Comparison of ENCODE assay signal across 2 worm cellular contexts in the genomic region with DNA sequence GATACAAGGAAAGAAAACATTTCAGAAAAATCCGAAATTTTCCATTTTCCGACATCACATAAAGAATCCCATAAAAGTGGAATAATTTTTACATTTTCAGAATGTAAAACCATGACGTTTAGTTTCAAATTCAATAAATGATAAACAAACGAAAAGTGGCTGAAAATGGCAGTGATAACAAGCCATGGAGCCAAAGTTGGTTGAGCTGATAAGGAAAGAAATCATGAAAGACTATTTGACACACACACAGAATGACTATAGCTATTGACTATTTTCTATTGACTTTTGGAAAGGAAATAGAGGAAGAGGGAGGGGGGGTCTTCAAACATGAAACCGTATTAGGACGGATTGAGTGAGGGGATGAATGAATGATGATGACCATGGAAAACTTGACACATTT.
A peak's percentile ranks its signal among the peaks of the same experiment; 100 is the strongest.
TF ChIP-seq lines count a peak whose summit lies in the region.

No protein-coding gene starts in this region.

TF ChIP-seq in whole organism, L2 larva, 48 proteins besides CTCF, POLR2A, EP300 and RAD21 (continued from another document):
- TF ChIP-seq ceh-16 (tag; optimal IDR thresholded peaks at IDR 0.05; lab: Kevin White, UChicago) (no peak), fos-1 (tag; optimal IDR thresholded peaks at IDR 0.05; lab: Kevin White, UChicago) (peak; percentile 99), snpc-4 (tag; optimal IDR thresholded peaks at IDR 0.05; lab: Kevin White, UChicago) (no peak), C34F6.9 (tag; optimal IDR thresholded peaks at IDR 0.05; lab: Kevin White, UChicago) (no peak), alr-1 (tag; optimal IDR thresholded peaks at IDR 0.05; lab: Kevin White, UChicago) (no peak), unc-62 (GFP tag; optimal IDR thresholded peaks at IDR 0.05; lab: Kevin White, UChicago) (no peak), lsy-2 (tag; optimal IDR thresholded peaks at IDR 0.05; lab: Kevin White, UChicago) (no peak), nhr-11 (tag; optimal IDR thresholded peaks at IDR 0.05; lab: Kevin White, UChicago) (no peak), sma-3 (GFP tag; optimal IDR thresholded peaks at IDR 0.05; lab: Kevin White, UChicago) (no peak), lin-11 (tag; optimal IDR thresholded peaks at IDR 0.05; lab: Kevin White, UChicago) (no peak), nhr-10 (tag; optimal IDR thresholded peaks at IDR 0.05; lab: Kevin White, UChicago) (no peak), ZK546.5 (tag; optimal IDR thresholded peaks at IDR 0.05; lab: Kevin White, UChicago) (no peak), nhr-25 (tag; optimal IDR thresholded peaks at IDR 0.05; lab: Kevin White, UChicago) (no peak), ztf-1 (GFP tag; conservative IDR thresholded peaks at IDR 0.05; lab: Robert Waterston, UW) (no peak), R02D3.7 (tag; optimal IDR thresholded peaks at IDR 0.05; lab: Kevin White, UChicago) (no peak), egl-27 (tag; optimal IDR thresholded peaks at IDR 0.05; lab: Kevin White, UChicago) (no peak), ztf-4 (tag; optimal IDR thresholded peaks at IDR 0.05; lab: Kevin White, UChicago) (no peak), crh-2 (tag; optimal IDR thresholded peaks at IDR 0.05; lab: Kevin White, UChicago) (peak; percentile 46), ceh-82 (tag; optimal IDR thresholded peaks at IDR 0.05; lab: Kevin White, UChicago) (no peak), nhr-21 (tag; optimal IDR thresholded peaks at IDR 0.05; lab: Kevin White, UChicago) (no peak), ztf-11 (tag; optimal IDR thresholded peaks at IDR 0.05; lab: Kevin White, UChicago) (no peak), sem-4 (tag; optimal IDR thresholded peaks at IDR 0.05; lab: Kevin White, UChicago) (no peak), F13H6.1 (tag; optimal IDR thresholded peaks at IDR 0.05; lab: Kevin White, UChicago) (no peak), nhr-237 (tag; optimal IDR thresholded peaks at IDR 0.05; lab: Kevin White, UChicago) (no peak), peb-1 (tag; optimal IDR thresholded peaks at IDR 0.05; lab: Kevin White, UChicago) (no peak)

TF ChIP-seq in whole organism, L4 larva, 104 proteins besides CTCF, POLR2A, EP300 and RAD21 (continued from another document):
- TF ChIP-seq nhr-11 (tag; optimal IDR thresholded peaks at IDR 0.05; lab: Kevin White, UChicago) (no peak), snpc-4 (tag; optimal IDR thresholded peaks at IDR 0.05; lab: Kevin White, UChicago) (no peak), rbr-2 (tag; optimal IDR thresholded peaks at IDR 0.05; lab: Kevin White, UChicago) (no peak), dmd-8 (GFP tag; IDR thresholded peaks at IDR 0.05; lab: Robert Waterston, UW) (no peak), ztf-11 (tag; optimal IDR thresholded peaks at IDR 0.05; lab: Kevin White, UChicago) (no peak), T20F7.1 (GFP tag; optimal IDR thresholded peaks at IDR 0.05; lab: Kevin White, UChicago) (no peak), dpl-1 (GFP tag; optimal IDR thresholded peaks at IDR 0.05; lab: Kevin White, UChicago) (no peak), Y75B8A.6 (GFP tag; IDR thresholded peaks at IDR 0.05; lab: Robert Waterston, UW) (no peak), snpc-1.2 (GFP tag; IDR thresholded peaks at IDR 0.05; lab: Robert Waterston, UW) (no peak), unc-39 (tag; optimal IDR thresholded peaks at IDR 0.05; lab: Kevin White, UChicago) (no peak), dmd-9 (GFP tag; IDR thresholded peaks at IDR 0.05; lab: Robert Waterston, UW) (no peak), fkh-10 (GFP tag; optimal IDR thresholded peaks at IDR 0.05; lab: Kevin White, UChicago) (no peak), unc-62 (GFP tag; optimal IDR thresholded peaks at IDR 0.05 in 1 of 2; lab: Kevin White, UChicago) (peak in 1 of 2 experiments; percentile 35), unc-62 (tag; optimal IDR thresholded peaks at IDR 0.05; lab: Kevin White, UChicago) (no peak), Y105C5A.15 (GFP tag; IDR thresholded peaks at IDR 0.05; lab: Robert Waterston, UW) (no peak), daf-8 (GFP tag; IDR thresholded peaks at IDR 0.05; lab: Robert Waterston, UW) (no peak), R02D3.7 (tag; optimal IDR thresholded peaks at IDR 0.05; lab: Kevin White, UChicago) (no peak), mep-1 (tag; optimal IDR thresholded peaks at IDR 0.05; lab: Kevin White, UChicago) (no peak), nhr-28 (tag; optimal IDR thresholded peaks at IDR 0.05; lab: Kevin White, UChicago) (peak; percentile 79), madf-5 (GFP tag; IDR thresholded peaks at IDR 0.05; lab: Robert Waterston, UW) (no peak), lin-15B (tag; optimal IDR thresholded peaks at IDR 0.05; lab: Kevin White, UChicago) (no peak), ceh-32 (tag; optimal IDR thresholded peaks at IDR 0.05; lab: Kevin White, UChicago; ENCODE audit: poor library complexity) (no peak), zfp-3 (GFP tag; conservative IDR thresholded peaks at IDR 0.05; lab: Robert Waterston, UW) (no peak), Y48G9A.11 (GFP tag; IDR thresholded peaks at IDR 0.05; lab: Robert Waterston, UW) (no peak), nhr-76 (tag; optimal IDR thresholded peaks at IDR 0.05; lab: Kevin White, UChicago) (no peak), ama-1 (optimal IDR thresholded peaks at IDR 0.05; lab: Kevin White, UChicago) (no peak), arid-1 (GFP tag; conservative IDR thresholded peaks at IDR 0.05; lab: Robert Waterston, UW) (no peak), ceh-62 (tag; optimal IDR thresholded peaks at IDR 0.05; lab: Kevin White, UChicago) (no peak), unc-130 (GFP tag; optimal IDR thresholded peaks at IDR 0.05; lab: Kevin White, UChicago) (no peak), F26F4.8 (GFP tag; conservative IDR thresholded peaks at IDR 0.05; lab: Robert Waterston, UW) (no peak), egl-43 (GFP tag; IDR thresholded peaks at IDR 0.05; lab: Robert Waterston, UW) (no peak), dmd-6 (GFP tag; IDR thresholded peaks at IDR 0.05; lab: Robert Waterston, UW) (peak; percentile 58), aly-2 (tag; optimal IDR thresholded peaks at IDR 0.05; lab: Kevin White, UChicago) (no peak), php-3 (GFP tag; IDR thresholded peaks at IDR 0.05; lab: Robert Waterston, UW) (no peak), F44E2.7 (GFP tag; IDR thresholded peaks at IDR 0.05; lab: Robert Waterston, UW) (no peak), T26A8.4 (GFP tag; IDR thresholded peaks at IDR 0.05; lab: Robert Waterston, UW) (no peak), F10B5.3 (tag; optimal IDR thresholded peaks at IDR 0.05; lab: Kevin White, UChicago) (no peak), ceh-28 (tag; optimal IDR thresholded peaks at IDR 0.05; lab: Kevin White, UChicago) (no peak), saeg-2 (GFP tag; IDR thresholded peaks at IDR 0.05; lab: Robert Waterston, UW) (no peak), lin-38 (GFP tag; IDR thresholded peaks at IDR 0.05; lab: Robert Waterston, UW) (no peak), zfp-2 (tag; optimal IDR thresholded peaks at IDR 0.05; lab: Kevin White, UChicago) (no peak), fos-1 (tag; optimal IDR thresholded peaks at IDR 0.05; lab: Kevin White, UChicago) (no peak), ctbp-1 (GFP tag; IDR thresholded peaks at IDR 0.05; lab: Robert Waterston, UW) (no peak), ceh-20 (GFP tag; IDR thresholded peaks at IDR 0.05; lab: Robert Waterston, UW) (no peak), nhr-102 (tag; optimal IDR thresholded peaks at IDR 0.05; lab: Kevin White, UChicago) (no peak), gei-8 (GFP tag; optimal IDR thresholded peaks at IDR 0.05; lab: Kevin White, UChicago) (no peak), lin-13 (GFP tag; optimal IDR thresholded peaks at IDR 0.05; lab: Kevin White, UChicago) (no peak), attf-4 (tag; optimal IDR thresholded peaks at IDR 0.05; lab: Kevin White, UChicago) (no peak), dve-1 (tag; optimal IDR thresholded peaks at IDR 0.05; lab: Kevin White, UChicago; ENCODE audit: insufficient read depth) (peak; percentile 69), nhr-237 (tag; optimal IDR thresholded peaks at IDR 0.05; lab: Kevin White, UChicago) (no peak), mdt-29 (GFP tag; IDR thresholded peaks at IDR 0.05; lab: Robert Waterston, UW) (no peak), mxl-3 (GFP tag; optimal IDR thresholded peaks at IDR 0.05; lab: Kevin White, UChicago) (no peak)
